Worm (Caenorhabditis elegans) whole organism, L4/young adult: ENCODE measurements around the gene rha-1.

Experiments used
- dao-5 ChIP-seq: sonication (generic microtip); optimal IDR thresholded peaks from 2 replicates; lab custom pipeline; 2016; ENCODE audit warnings: missing genotype, missing genetic modification characterization, moderate library complexity, missing compliant biosample characterization
- him-1 ChIP-seq: sonication (generic microtip); optimal IDR thresholded peaks from 2 replicates; lab custom pipeline; 2016; ENCODE audit warnings: missing genotype, missing genetic modification reagents, missing genetic modification characterization, missing compliant biosample characterization

- TF ChIP-seq dao-5 (tag; lab: Kevin White, UChicago) (no peak), him-1 (no peak)
These were observed 30.2 kb downstream of the rha-1 start for ce11 chrII:8853238-8853637.
